Fruit fly (Drosophila melanogaster) Kc167 (cell line): Measurements from ENCODE around the gene CG12502.

Experiments used
- Myc ChIP-seq: fragments of >200 bp; optimal IDR thresholded peaks from 2 replicates; lab custom pipeline; 2017; ENCODE audit warnings: missing external identifiers
- Sin3A ChIP-seq: fragments of >200 bp; optimal IDR thresholded peaks from 2 replicates; lab custom pipeline; 2018; ENCODE audit warnings: missing external identifiers
- h ChIP-seq: fragments of >200 bp; optimal IDR thresholded peaks from 3 replicates; lab custom pipeline; 2018; ENCODE audit warnings: missing external identifiers
- insv ChIP-seq: fragments of >200 bp; optimal IDR thresholded peaks from 3 replicates; lab custom pipeline; 2018; ENCODE audit warnings: missing external identifiers
- psq ChIP-seq: fragments of >200 bp; optimal IDR thresholded peaks from 2 replicates; lab custom pipeline; 2017; ENCODE audit warnings: missing external identifiers
- ttk ChIP-seq: sonication (Bioruptor generic); optimal IDR thresholded peaks from 2 replicates; lab custom pipeline; 2017; ENCODE audit warnings: missing external identifiers

CG12502 gene

dm6 chr3L:833878-834277, 31.3 kb upstream of the CG12502 start, which contains the start of gene CG42553:
Gene CG42553, plus strand, starts transcription at chr3L:834093.
- TF ChIP-seq Sin3A (lab: Kevin White, UChicago) (no peak), insv (lab: Kevin White, UChicago) (no peak), Myc (lab: Kevin White, UChicago) (no peak), ttk (lab: Kevin White, UChicago) (no peak), psq (no peak), h (lab: Kevin White, UChicago) (no peak)

- TF ChIP-seq Sin3A (lab: Kevin White, UChicago) (no peak), psq (no peak), h (lab: Kevin White, UChicago) (no peak), Myc (lab: Kevin White, UChicago) (no peak), insv (lab: Kevin White, UChicago) (no peak), ttk (lab: Kevin White, UChicago) (no peak)
Observed at dm6 chr3L:835455-836034, 29.7 kb upstream of the CG12502 start, which contains the start of gene CG42554. Gene CG42554, plus strand, starts transcription at chr3L:835683.

dm6 chr3L:837552-838187, 27.5 kb upstream of the CG12502 start, which contains the start of the genes CG13901 and CG13887:
Gene CG13901, minus strand, starts transcription at chr3L:837821.
Gene CG13887, plus strand, starts transcription at chr3L:837861.
- TF ChIP-seq h (lab: Kevin White, UChicago) (peak; percentile 13), insv (lab: Kevin White, UChicago) (no peak)

- TF ChIP-seq h (lab: Kevin White, UChicago) (no peak), Sin3A (lab: Kevin White, UChicago) (no peak), ttk (lab: Kevin White, UChicago) (no peak), psq (no peak), insv (lab: Kevin White, UChicago) (no peak), Myc (lab: Kevin White, UChicago) (no peak)
Observed at dm6 chr3L:841260-841659, 23.9 kb upstream of the CG12502 start, which contains the start of the genes JMJD5 and Gr61a. Gene JMJD5, minus strand, starts transcription at chr3L:841360. Gene Gr61a, plus strand, starts transcription at chr3L:841451.

- no peak for TF ChIP-seq Myc (lab: Kevin White, UChicago)
- no peak for TF ChIP-seq Sin3A (lab: Kevin White, UChicago)
- no peak for TF ChIP-seq psq
- no peak for TF ChIP-seq h (lab: Kevin White, UChicago)
- no peak for TF ChIP-seq insv (lab: Kevin White, UChicago)
Observed at dm6 chr3L:843626-844025, 21.6 kb upstream of the CG12502 start, which contains the start of gene Cep290. Gene Cep290, plus strand, starts transcription at chr3L:843926.

- TF ChIP-seq psq (no peak), ttk (lab: Kevin White, UChicago) (no peak), h (lab: Kevin White, UChicago) (no peak), Myc (lab: Kevin White, UChicago) (no peak), Sin3A (lab: Kevin White, UChicago) (no peak), insv (lab: Kevin White, UChicago) (no peak)
Observed at dm6 chr3L:851061-851460, 14.1 kb upstream of the CG12502 start, which contains the start of gene Dci. Gene Dci, plus strand, starts transcription at chr3L:851346.

dm6 chr3L:852267-852666, 12.9 kb upstream of the CG12502 start:
- TF ChIP-seq psq, result no peak
- no peak for TF ChIP-seq insv (lab: Kevin White, UChicago)
- no peak for TF ChIP-seq h (lab: Kevin White, UChicago)
- no peak for TF ChIP-seq ttk (lab: Kevin White, UChicago)

- TF ChIP-seq Sin3A (lab: Kevin White, UChicago) (no peak), psq (no peak), Myc (lab: Kevin White, UChicago) (no peak), h (lab: Kevin White, UChicago) (no peak), insv (lab: Kevin White, UChicago) (no peak), ttk (lab: Kevin White, UChicago) (no peak)
Observed at dm6 chr3L:857063-858015, 7.9 kb upstream of the CG12502 start, which contains the start of gene dpr20. Gene dpr20, minus strand, starts transcription at chr3L:857248.

dm6 chr3L:868800-869199, 3.6 kb downstream of the CG12502 start:
- no peak for TF ChIP-seq h (lab: Kevin White, UChicago)
- TF ChIP-seq Sin3A (lab: Kevin White, UChicago), result no peak
- no peak for TF ChIP-seq insv (lab: Kevin White, UChicago)
- TF ChIP-seq psq, result no peak
- TF ChIP-seq Myc (lab: Kevin White, UChicago), result no peak
- TF ChIP-seq ttk (lab: Kevin White, UChicago), result no peak

dm6 chr3L:871713-872112, 6.5 kb downstream of the CG12502 start, which contains the start of gene Usp10:
Gene Usp10, plus strand, starts transcription at chr3L:871899.
- TF ChIP-seq insv (lab: Kevin White, UChicago), result no peak
- no peak for TF ChIP-seq psq
- no peak for TF ChIP-seq Myc (lab: Kevin White, UChicago)
- TF ChIP-seq h (lab: Kevin White, UChicago), result no peak
- no peak for TF ChIP-seq Sin3A (lab: Kevin White, UChicago)
- no peak for TF ChIP-seq ttk (lab: Kevin White, UChicago)

dm6 chr3L:872389-872972, 7.3 kb downstream of the CG12502 start:
- TF ChIP-seq Myc (lab: Kevin White, UChicago) (no peak), psq (no peak), h (lab: Kevin White, UChicago) (no peak), ttk (lab: Kevin White, UChicago) (no peak), insv (lab: Kevin White, UChicago) (no peak), Sin3A (lab: Kevin White, UChicago) (no peak)
